Worm (Caenorhabditis elegans): ENCODE results near the gene otpl-5.

DNA sequence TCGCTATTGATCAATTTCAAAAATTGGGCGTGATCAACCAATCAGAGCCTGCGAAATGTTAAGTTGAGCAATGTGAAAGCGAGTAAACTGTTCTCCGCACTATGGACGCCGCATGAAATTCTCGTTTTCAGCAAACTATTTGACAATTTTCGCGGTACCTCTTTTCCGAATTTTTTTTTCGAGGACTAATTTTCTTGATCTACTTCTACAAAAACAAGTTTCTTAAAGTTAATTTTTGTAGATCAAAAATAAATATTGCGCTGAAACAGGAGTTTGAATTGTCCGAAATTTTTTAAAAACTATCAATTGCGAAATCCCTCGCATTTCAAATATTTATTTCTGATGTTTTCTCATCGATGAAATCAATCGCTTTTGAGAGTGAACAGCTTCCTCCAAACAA lies 11.6 kb upstream of the otpl-5 start:
- no peak for TF ChIP-seq ztf-11 (tag; optimal IDR thresholded peaks at IDR 0.05)
- no peak for TF ChIP-seq unc-62 (GFP tag; optimal IDR thresholded peaks at IDR 0.05)
- no peak for TF ChIP-seq lin-13 (tag; optimal IDR thresholded peaks at IDR 0.05)
- TF ChIP-seq sptf-1 (tag; optimal IDR thresholded peaks at IDR 0.05), result no peak
- TF ChIP-seq pha-4 (tag; optimal IDR thresholded peaks at IDR 0.05), result no peak
- TF ChIP-seq ceh-43 (GFP tag; optimal IDR thresholded peaks at IDR 0.05), result no peak
